Fruit fly (Drosophila melanogaster): ENCODE measurements around the gene CG34136.

- TF ChIP-seq Clk (GFP tag; optimal IDR thresholded peaks at IDR 0.05) (no peak), Hr96 (GFP tag; optimal IDR thresholded peaks at IDR 0.05) (no peak), CG5204 (GFP tag; optimal IDR thresholded peaks at IDR 0.05) (no peak), CG12768 (GFP tag; optimal IDR thresholded peaks at IDR 0.05) (no peak), cic (GFP tag; optimal IDR thresholded peaks at IDR 0.05) (no peak), toe (GFP tag; optimal IDR thresholded peaks at IDR 0.05) (no peak), ovo (GFP tag; optimal IDR thresholded peaks at IDR 0.05) (no peak), kay (GFP tag; ENCODE audit: borderline replicate concordance) (no peak), CG1620 (GFP tag; optimal IDR thresholded peaks at IDR 0.05) (no peak), pad (GFP tag; optimal IDR thresholded peaks at IDR 0.05) (no peak), bab1 (GFP tag; optimal IDR thresholded peaks at IDR 0.05) (no peak), CG7101 (tag; optimal IDR thresholded peaks at IDR 0.05) (no peak), CG7045 (GFP tag; optimal IDR thresholded peaks at IDR 0.05) (no peak)
Observed at dm6 chr2L:21075105-21075504, 21.6 kb upstream of the CG34136 start, which contains the start of gene tadr.

All from whole organism, adult.